Fruit fly (Drosophila melanogaster) whole organism, prepupa: ENCODE measurements around the gene mtDNA-helicase.

Experiments used
- Blimp-1 ChIP-seq: fragments of 200-800 bp; sonication (Bioruptor generic); optimal IDR thresholded peaks from 3 replicates; lab custom pipeline; 2017; ENCODE audit warnings: missing biosample characterization, missing genetic modification characterization, mild to moderate bottlenecking, moderate library complexity, missing genetic modification reagents
- CG10631 ChIP-seq: fragments of 200-800 bp; sonication (Bioruptor generic); optimal IDR thresholded peaks from 2 replicates; lab custom pipeline; 2016; ENCODE audit warnings: missing biosample characterization, missing genetic modification characterization
- CG10669 ChIP-seq: fragments of 200-800 bp; sonication (Bioruptor generic); optimal IDR thresholded peaks from 3 replicates; lab custom pipeline; 2018; ENCODE audit warnings: missing biosample characterization, mild to moderate bottlenecking, missing genetic modification characterization, moderate library complexity
- CG11762 ChIP-seq: fragments of 200-800 bp; sonication (Bioruptor generic); optimal IDR thresholded peaks from 3 replicates; lab custom pipeline; 2016; ENCODE audit warnings: missing biosample characterization, missing genetic modification characterization; ENCODE audit not compliant: insufficient read depth
- CG11902 ChIP-seq: fragments of 200-800 bp; sonication (Bioruptor generic); optimal IDR thresholded peaks from 3 replicates; lab custom pipeline; 2016; ENCODE audit warnings: missing biosample characterization, missing genetic modification characterization
- CG1621 ChIP-seq: fragments of 200-800 bp; sonication (Bioruptor generic); optimal IDR thresholded peaks from 3 replicates; lab custom pipeline; 2018; ENCODE audit warnings: missing biosample characterization, mild to moderate bottlenecking, missing genetic modification characterization
- CG16779 ChIP-seq: fragments of 200-800 bp; sonication (Bioruptor generic); optimal IDR thresholded peaks from 3 replicates; lab custom pipeline; 2017; ENCODE audit warnings: missing biosample characterization, mild to moderate bottlenecking, missing genetic modification characterization
- CG31627 ChIP-seq: fragments of 200-800 bp; sonication (Bioruptor generic); optimal IDR thresholded peaks from 3 replicates; lab custom pipeline; 2016; ENCODE audit warnings: missing biosample characterization, missing genetic modification characterization
- CG3919 ChIP-seq: fragments of 200-800 bp; sonication (Bioruptor generic); optimal IDR thresholded peaks from 3 replicates; lab custom pipeline; 2016; ENCODE audit warnings: missing biosample characterization, missing genetic modification characterization
- CG6854 ChIP-seq: fragments of 200-800 bp; sonication (Bioruptor generic); optimal IDR thresholded peaks from 2 replicates; lab custom pipeline; 2017; ENCODE audit warnings: missing biosample characterization, mild to moderate bottlenecking, missing genetic modification characterization
- CG7368 ChIP-seq: fragments of 200-800 bp; sonication (Bioruptor generic); optimal IDR thresholded peaks from 3 replicates; lab custom pipeline; 2016; ENCODE audit warnings: missing biosample characterization, missing genetic modification characterization
- CG8632 ChIP-seq: fragments of 200-800 bp; sonication (Bioruptor generic); optimal IDR thresholded peaks from 3 replicates; lab custom pipeline; 2016; ENCODE audit warnings: missing biosample characterization, missing genetic modification characterization
- CG9139 ChIP-seq: fragments of 200-800 bp; sonication (Bioruptor generic); optimal IDR thresholded peaks from 3 replicates; lab custom pipeline; 2017; ENCODE audit warnings: missing biosample characterization, mild to moderate bottlenecking, missing genetic modification characterization
- Eip75B ChIP-seq: fragments of 200-800 bp; sonication (Bioruptor generic); optimal IDR thresholded peaks from 3 replicates; lab custom pipeline; 2016; ENCODE audit warnings: missing biosample characterization, missing genetic modification characterization
- Eip78C ChIP-seq: fragments of 200-800 bp; sonication (Bioruptor generic); peaks from one replicate; lab custom pipeline; 2016; ENCODE audit warnings: missing biosample characterization, missing genetic modification characterization
- Eip93F ChIP-seq: fragments of 200-800 bp; sonication (Bioruptor generic); optimal IDR thresholded peaks from 2 replicates; lab custom pipeline; 2016; ENCODE audit warnings: missing biosample characterization, mild to moderate bottlenecking, missing genetic modification characterization
- Ets21C ChIP-seq: fragments of 200-800 bp; sonication (Bioruptor generic); optimal IDR thresholded peaks from 3 replicates; lab custom pipeline; 2016; ENCODE audit warnings: missing biosample characterization, missing genetic modification characterization
- Hr38 ChIP-seq: sonication (Bioruptor generic); optimal IDR thresholded peaks from 2 replicates; lab custom pipeline; 2016; ENCODE audit warnings: missing biosample characterization, missing genetic modification characterization
- Hr39 ChIP-seq: fragments of 200-800 bp; sonication (Bioruptor generic); optimal IDR thresholded peaks from 2 replicates; lab custom pipeline; 2016; ENCODE audit warnings: missing biosample characterization, missing genetic modification characterization
- Lpt ChIP-seq: fragments of 200-800 bp; sonication (Bioruptor generic); optimal IDR thresholded peaks from 3 replicates; lab custom pipeline; 2016; ENCODE audit warnings: missing biosample characterization, missing genetic modification characterization
- Sox102F ChIP-seq: fragments of 200-800 bp; sonication (Bioruptor generic); optimal IDR thresholded peaks from 2 replicates; lab custom pipeline; 2016; ENCODE audit warnings: missing biosample characterization, mild to moderate bottlenecking, missing genetic modification characterization
- cyc ChIP-seq: fragments of 200-800 bp; sonication (Bioruptor generic); optimal IDR thresholded peaks from 3 replicates; lab custom pipeline; 2016; ENCODE audit warnings: missing biosample characterization, missing genetic modification characterization
- dac ChIP-seq: fragments of 200-800 bp; sonication (Bioruptor generic); optimal IDR thresholded peaks from 2 replicates; lab custom pipeline; 2017; ENCODE audit warnings: missing biosample characterization, mild to moderate bottlenecking, missing genetic modification characterization
- fkh ChIP-seq: fragments of 200-800 bp; sonication (Bioruptor generic); optimal IDR thresholded peaks from 3 replicates; lab custom pipeline; 2017; ENCODE audit warnings: missing biosample characterization, mild to moderate bottlenecking, missing genetic modification characterization, moderate library complexity
- lz ChIP-seq: fragments of 200-800 bp; sonication (Bioruptor generic); optimal IDR thresholded peaks from 3 replicates; lab custom pipeline; 2016; ENCODE audit warnings: missing biosample characterization, missing genetic modification characterization
- pdm3 ChIP-seq: fragments of 200-800 bp; sonication (Bioruptor generic); optimal IDR thresholded peaks from 3 replicates; lab custom pipeline; 2016; ENCODE audit warnings: missing biosample characterization, missing genetic modification characterization
- salr ChIP-seq, 2 experiments: fragments of 200-800 bp; sonication (Bioruptor generic); optimal IDR thresholded peaks; 3 replicates each; lab custom pipeline; 2016 to 2018; ENCODE audit warnings: missing biosample characterization in 2 of 2, missing genetic modification characterization in 2 of 2, mild to moderate bottlenecking in 1 of 2
- spab ChIP-seq: fragments of 200-800 bp; sonication (Bioruptor generic); optimal IDR thresholded peaks from 2 replicates; lab custom pipeline; 2017; ENCODE audit warnings: missing biosample characterization, mild to moderate bottlenecking, missing genetic modification characterization, missing genetic modification reagents
- svp ChIP-seq: fragments of 200-800 bp; sonication (Bioruptor generic); peaks from one replicate; lab custom pipeline; 2016; ENCODE audit warnings: missing biosample characterization, missing genetic modification characterization

mtDNA-helicase gene

dm6 chr2L:9863479-9863878, 29.8 kb downstream of the mtDNA-helicase start:
- no peak for TF ChIP-seq CG9139 (GFP tag; lab: Kevin White, UChicago)
- no peak for TF ChIP-seq CG11902
- TF ChIP-seq CG6854 (GFP tag; lab: Kevin White, UChicago): no peak
- TF ChIP-seq spab (GFP tag; lab: Kevin White, UChicago): no peak
- TF ChIP-seq CG31627 (GFP tag; lab: Kevin White, UChicago): no peak
- no peak for TF ChIP-seq CG1621 (tag; lab: Kevin White, UChicago)
- TF ChIP-seq CG11762 (GFP tag; lab: Kevin White, UChicago): no peak
- TF ChIP-seq CG10669 (GFP tag; lab: Kevin White, UChicago): no peak
- no peak for TF ChIP-seq Eip93F (GFP tag; lab: Kevin White, UChicago)
- no peak for TF ChIP-seq CG10631 (GFP tag; lab: Kevin White, UChicago)
- TF ChIP-seq Ets21C (GFP tag; lab: Kevin White, UChicago): no peak
- TF ChIP-seq fkh: no peak
- no peak for TF ChIP-seq pdm3 (GFP tag; lab: Kevin White, UChicago)
- TF ChIP-seq, all 60 proteins: peak for 0

- TF ChIP-seq Lpt (no peak), CG10669 (GFP tag; lab: Kevin White, UChicago) (no peak), Eip78C (GFP tag; lab: Kevin White, UChicago) (peak; percentile 8), CG3919 (no peak)
Measured at dm6 chr2L:9862964-9863363, 30.3 kb downstream of the mtDNA-helicase start.

- TF ChIP-seq Ets21C (GFP tag; lab: Kevin White, UChicago) (no peak), CG7368 (no peak), cyc (no peak), dac (GFP tag; lab: Kevin White, UChicago) (no peak), Sox102F (no peak), CG10631 (GFP tag; lab: Kevin White, UChicago) (no peak), CG6854 (GFP tag; lab: Kevin White, UChicago) (no peak), Hr38 (no peak), lz (no peak), CG16779 (no peak), Hr39 (GFP tag; lab: Kevin White, UChicago) (no peak), Eip75B (GFP tag; lab: Kevin White, UChicago) (no peak), Blimp-1 (no peak), CG8632 (GFP tag; lab: Kevin White, UChicago) (no peak), svp (GFP tag; lab: Kevin White, UChicago) (no peak), salr (GFP tag; optimal IDR thresholded peaks at IDR 0.05; lab: Kevin White, UChicago) (no peak), CG1621 (tag; lab: Kevin White, UChicago) (no peak), CG3919 (no peak), CG10669 (GFP tag; lab: Kevin White, UChicago) (no peak)
- TF ChIP-seq, all 60 proteins: peak for 0
Measured at dm6 chr2L:9850788-9851187, 42.5 kb downstream of the mtDNA-helicase start.
